Worm (Caenorhabditis elegans): ENCODE results near the gene fbxb-9.

DNA sequence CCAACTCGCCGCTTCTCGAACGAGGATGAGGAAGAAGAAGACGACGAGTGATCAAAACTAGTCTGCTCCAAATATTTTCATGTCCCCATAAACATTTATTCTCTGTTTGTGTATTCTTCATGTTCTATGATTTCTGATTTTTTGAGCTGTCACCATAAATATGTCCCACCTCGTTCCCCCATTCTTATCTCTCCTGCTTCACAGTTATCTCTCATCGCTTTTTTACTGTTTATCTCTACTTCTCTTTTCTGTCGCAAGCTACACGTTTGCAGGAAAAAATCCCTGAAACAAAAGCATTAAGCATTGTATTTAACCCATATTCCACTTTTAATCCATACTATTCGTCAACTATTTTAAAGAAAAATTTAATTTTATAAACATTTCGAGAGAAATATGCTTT lies 31.6 kb downstream of the fbxb-9 start:
- TF ChIP-seq odd-2 (tag; optimal IDR thresholded peaks at IDR 0.05) (no peak), dmd-4 (tag; optimal IDR thresholded peaks at IDR 0.05; ENCODE audit: borderline replicate concordance) (no peak)

All from whole organism, late embryonic.